Worm (Caenorhabditis elegans): ENCODE results near the gene K09H11.4.
A peak's percentile ranks its signal among the peaks of the same experiment; 100 is the strongest.

K09H11.4 gene

ce11 chrV:5701106-5701505, 25.3 kb downstream of the K09H11.4 start (continued):
- no peak for TF ChIP-seq Y55F3AM.14 (GFP tag; optimal IDR thresholded peaks at IDR 0.05)
- TF ChIP-seq ama-1 (optimal IDR thresholded peaks at IDR 0.05): peak; percentile 57
- no peak for TF ChIP-seq F13H6.1 (tag; optimal IDR thresholded peaks at IDR 0.05)
- no peak for TF ChIP-seq snpc-4 (tag; optimal IDR thresholded peaks at IDR 0.05)
- TF ChIP-seq blmp-1 (tag; optimal IDR thresholded peaks at IDR 0.05; ENCODE audit: insufficient read depth): peak; percentile 2
- TF ChIP-seq nhr-77 (tag; optimal IDR thresholded peaks at IDR 0.05): no peak
- TF ChIP-seq nhr-129 (tag; optimal IDR thresholded peaks at IDR 0.05): no peak
- TF ChIP-seq ZK546.5 (tag; optimal IDR thresholded peaks at IDR 0.05): no peak
- no peak for TF ChIP-seq dmd-4 (tag; optimal IDR thresholded peaks at IDR 0.05)

ce11 chrV:5699835-5700441, 26.4 kb downstream of the K09H11.4 start, which contains the start of gene clec-1:
Gene clec-1, plus strand, starts transcription at chrV:5700154.
- TF ChIP-seq gmeb-1 (tag; optimal IDR thresholded peaks at IDR 0.05): no peak
- TF ChIP-seq sma-3 (GFP tag; optimal IDR thresholded peaks at IDR 0.05): peak; percentile 19
- no peak for TF ChIP-seq unc-39 (tag; optimal IDR thresholded peaks at IDR 0.05)
- no peak for TF ChIP-seq crh-2 (tag; optimal IDR thresholded peaks at IDR 0.05)
- no peak for TF ChIP-seq lin-39 (tag; optimal IDR thresholded peaks at IDR 0.05)
- TF ChIP-seq unc-55 (GFP tag; optimal IDR thresholded peaks at IDR 0.05): no peak
- no peak for TF ChIP-seq fos-1 (tag; optimal IDR thresholded peaks at IDR 0.05)
- TF ChIP-seq nhr-129 (tag; optimal IDR thresholded peaks at IDR 0.05): no peak
- no peak for TF ChIP-seq nhr-25 (tag; optimal IDR thresholded peaks at IDR 0.05)

ce11 chrV:5697581-5697980, 28.8 kb downstream of the K09H11.4 start:
- no peak for TF ChIP-seq F13H6.1 (tag; optimal IDR thresholded peaks at IDR 0.05)
- no peak for TF ChIP-seq nhr-237 (tag; optimal IDR thresholded peaks at IDR 0.05)
- peak in 1 of 2 experiments; percentile 13 for TF ChIP-seq mdl-1 (tag; optimal IDR thresholded peaks at IDR 0.05)
- peak; percentile 31 for TF ChIP-seq sma-3 (GFP tag; optimal IDR thresholded peaks at IDR 0.05)
- TF ChIP-seq nhr-129 (tag; optimal IDR thresholded peaks at IDR 0.05): peak; percentile 4
- no peak for TF ChIP-seq nhr-6 (tag; optimal IDR thresholded peaks at IDR 0.05)
- TF ChIP-seq unc-39 (tag; optimal IDR thresholded peaks at IDR 0.05): no peak
- TF ChIP-seq egl-27 (tag; optimal IDR thresholded peaks at IDR 0.05): peak; percentile 38
- no peak for TF ChIP-seq ama-1 (optimal IDR thresholded peaks at IDR 0.05)
- TF ChIP-seq Y55F3AM.14 (GFP tag; optimal IDR thresholded peaks at IDR 0.05): peak; percentile 0
- no peak for TF ChIP-seq blmp-1 (tag; optimal IDR thresholded peaks at IDR 0.05; ENCODE audit: insufficient read depth)
- TF ChIP-seq nhr-21 (tag; optimal IDR thresholded peaks at IDR 0.05): peak; percentile 23
- no peak for TF ChIP-seq nhr-77 (tag; optimal IDR thresholded peaks at IDR 0.05)

ce11 chrV:5696177-5696576, 30.2 kb downstream of the K09H11.4 start:
- TF ChIP-seq mab-5 (tag; optimal IDR thresholded peaks at IDR 0.05) (no peak), elt-1 (tag; optimal IDR thresholded peaks at IDR 0.05) (no peak), fos-1 (tag; optimal IDR thresholded peaks at IDR 0.05) (peak; percentile 38), crh-2 (tag; optimal IDR thresholded peaks at IDR 0.05) (no peak), ztf-1 (GFP tag; conservative IDR thresholded peaks at IDR 0.05) (no peak), mbf-1 (tag; optimal IDR thresholded peaks at IDR 0.05) (no peak), nhr-23 (tag; optimal IDR thresholded peaks at IDR 0.05) (no peak)

DNA sequence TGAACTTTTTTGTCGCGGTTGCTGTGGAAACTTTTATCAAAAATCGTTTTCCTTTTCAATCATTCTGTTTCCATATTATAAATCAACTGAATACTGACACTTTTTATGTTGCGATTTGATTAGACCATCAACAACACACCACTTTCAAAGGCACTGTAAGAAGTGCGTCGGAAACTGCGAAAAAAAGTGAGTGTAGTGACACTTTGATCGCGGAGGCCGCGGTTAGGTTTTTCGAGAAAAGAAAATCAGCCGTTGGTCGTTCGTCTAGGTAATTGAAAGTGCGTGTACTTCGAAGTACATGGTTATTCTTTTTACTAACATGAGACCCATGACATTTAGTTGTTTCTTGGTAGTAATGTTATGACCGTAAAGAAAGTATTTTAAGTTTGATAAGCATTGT, 30.7 kb downstream of the K09H11.4 start:
- peak; percentile 46 for TF ChIP-seq blmp-1 (tag; optimal IDR thresholded peaks at IDR 0.05; ENCODE audit: insufficient read depth)
- no peak for TF ChIP-seq peb-1 (tag; optimal IDR thresholded peaks at IDR 0.05)
- TF ChIP-seq nhr-129 (tag; optimal IDR thresholded peaks at IDR 0.05): peak; percentile 16

DNA sequence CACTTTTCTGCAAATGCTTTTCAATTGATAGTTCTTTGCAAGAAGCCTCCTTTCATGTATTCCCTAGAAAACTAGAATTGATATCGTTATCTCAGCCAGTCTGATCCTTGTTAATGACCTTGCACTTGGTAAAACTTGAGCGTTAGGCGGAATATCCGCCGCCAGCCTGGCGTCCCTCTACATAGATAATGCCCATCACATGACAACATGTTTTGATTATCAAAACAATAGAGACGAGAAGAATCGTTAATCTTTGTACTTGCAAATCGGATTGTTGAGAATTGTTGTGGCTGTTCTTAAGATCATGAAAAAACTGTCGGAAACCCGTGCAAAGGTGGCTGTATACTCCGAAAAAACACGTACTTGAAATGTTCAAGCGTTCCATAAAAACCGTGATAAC, 32.8 kb downstream of the K09H11.4 start:
- peak; percentile 26 for TF ChIP-seq nhr-129 (tag; optimal IDR thresholded peaks at IDR 0.05)
- no peak for TF ChIP-seq ama-1 (optimal IDR thresholded peaks at IDR 0.05)
- no peak for TF ChIP-seq lin-13 (GFP tag; optimal IDR thresholded peaks at IDR 0.05)
- TF ChIP-seq sma-9 (GFP tag; optimal IDR thresholded peaks at IDR 0.05): peak; percentile 46
- no peak for TF ChIP-seq sma-9 (tag; optimal IDR thresholded peaks at IDR 0.05)
- TF ChIP-seq nhr-21 (tag; optimal IDR thresholded peaks at IDR 0.05): peak; percentile 78
- TF ChIP-seq gmeb-1 (tag; optimal IDR thresholded peaks at IDR 0.05): peak; percentile 22
- TF ChIP-seq nhr-25 (tag; optimal IDR thresholded peaks at IDR 0.05): peak; percentile 48
- peak; percentile 38 for TF ChIP-seq sma-3 (GFP tag; optimal IDR thresholded peaks at IDR 0.05)
- no peak for TF ChIP-seq lin-39 (tag; optimal IDR thresholded peaks at IDR 0.05)

Data from whole organism, L2 larva.